Worm (Caenorhabditis elegans): ENCODE results near the gene K02F3.9.

ce11 chrIII:853859-854359 is 12.7 kb upstream of the K02F3.9 start, which contains the start of the genes rnp-5 and tag-51:
- no peak for TF ChIP-seq mdl-1 (tag; optimal IDR thresholded peaks at IDR 0.05)
- TF ChIP-seq alr-1 (tag; optimal IDR thresholded peaks at IDR 0.05; ENCODE audit: borderline replicate concordance), result no peak
- TF ChIP-seq nhr-90 (tag; optimal IDR thresholded peaks at IDR 0.05; ENCODE audit: poor library complexity), result no peak
- no peak for TF ChIP-seq skn-1 (tag; optimal IDR thresholded peaks at IDR 0.05)
- TF ChIP-seq xbp-1 (tag; optimal IDR thresholded peaks at IDR 0.05), result no peak
- TF ChIP-seq fos-1 (tag; optimal IDR thresholded peaks at IDR 0.05), result no peak
- no peak for TF ChIP-seq nhr-237 (tag; optimal IDR thresholded peaks at IDR 0.05)
- TF ChIP-seq unc-86 (tag; optimal IDR thresholded peaks at IDR 0.05), result no peak
- no peak for TF ChIP-seq ceh-88 (GFP tag; IDR thresholded peaks at IDR 0.05)
- TF ChIP-seq Y116A8C.19 (tag; optimal IDR thresholded peaks at IDR 0.05; ENCODE audit: borderline replicate concordance), result no peak
- TF ChIP-seq ztf-11 (tag; optimal IDR thresholded peaks at IDR 0.05), result no peak
- no peak for TF ChIP-seq nhr-11 (tag; optimal IDR thresholded peaks at IDR 0.05)
